Fruit fly (Drosophila melanogaster): ENCODE results near the gene RecQ5.

The RecQ5 gene

DNA sequence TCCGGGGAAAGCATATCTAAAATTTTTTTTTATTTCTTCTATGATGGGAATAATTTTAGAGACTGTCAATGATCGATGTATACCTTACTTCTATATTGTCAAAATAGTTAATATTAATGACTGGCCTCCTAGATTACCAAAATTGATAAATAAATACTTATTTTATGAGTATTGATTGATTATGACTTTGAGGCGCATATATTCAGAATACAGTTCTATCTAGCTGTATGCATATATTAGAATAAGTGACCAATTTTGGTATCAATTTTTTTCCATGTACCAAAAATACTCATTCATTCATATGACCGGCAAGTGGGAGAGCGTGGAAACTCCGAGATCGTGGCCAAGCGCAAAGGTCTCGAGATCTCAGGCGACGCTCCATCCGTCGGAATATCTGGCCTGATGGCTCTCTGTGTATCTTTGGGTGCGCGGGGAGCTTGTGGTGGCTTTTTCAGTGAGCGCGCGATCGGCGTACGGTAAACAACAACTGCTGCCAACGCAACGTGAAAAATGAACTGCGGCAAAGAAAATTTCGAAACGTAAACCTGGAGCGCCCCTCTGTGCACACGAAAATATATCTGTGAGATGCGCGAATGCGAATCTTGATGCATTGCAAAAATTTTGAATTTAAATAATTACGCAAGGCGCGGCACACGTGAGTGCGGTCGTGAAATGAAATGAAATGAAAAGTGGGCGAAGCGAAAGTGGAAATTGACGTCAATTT, 40.7 kb upstream of the RecQ5 start, which contains the start of the genes CG43121 and ome (continued):
- TF ChIP-seq CG10543 (GFP tag; optimal IDR thresholded peaks at IDR 0.05): peak; percentile 83
- no peak for TF ChIP-seq CG15011 (GFP tag; optimal IDR thresholded peaks at IDR 0.05)
- TF ChIP-seq H15 (GFP tag; IDR thresholded peaks at IDR 0.05): no peak
- TF ChIP-seq rib (GFP tag; IDR thresholded peaks at IDR 0.05): peak; percentile 58; the same call in 1 of the 2 replicates
- TF ChIP-seq CG10209 (GFP tag; optimal IDR thresholded peaks at IDR 0.05): no peak
- TF ChIP-seq Nf-YB (GFP tag; optimal IDR thresholded peaks at IDR 0.05): no peak
- no peak for TF ChIP-seq Fer2 (tag; optimal IDR thresholded peaks at IDR 0.05)
- TF ChIP-seq Ptx1 (GFP tag; IDR thresholded peaks at IDR 0.05): no peak
- TF ChIP-seq Dp (GFP tag; optimal IDR thresholded peaks at IDR 0.05): no peak
- TF ChIP-seq lilli (GFP tag; optimal IDR thresholded peaks at IDR 0.05): peak; percentile 18
- no peak for TF ChIP-seq Sry-δ (GFP tag; optimal IDR thresholded peaks at IDR 0.05)
- no peak for TF ChIP-seq ase (GFP tag; IDR thresholded peaks at IDR 0.05)
- peak; percentile 69 for TF ChIP-seq CG12769 (tag; optimal IDR thresholded peaks at IDR 0.05)
- TF ChIP-seq gt (GFP tag; IDR thresholded peaks at IDR 0.05): no peak
- TF ChIP-seq CG9932 (GFP tag; IDR thresholded peaks at IDR 0.05): peak; percentile 44; the same call in 1 of the 2 replicates
- 0 out of 3 replicates have a peak, but pooled peaks have one; percentile 11 for TF ChIP-seq Aef1 (GFP tag; IDR thresholded peaks at IDR 0.05)
- no peak for TF ChIP-seq grn (GFP tag; optimal IDR thresholded peaks at IDR 0.05)
- peak; percentile 40 for TF ChIP-seq CG18599 (GFP tag; optimal IDR thresholded peaks at IDR 0.05)
- no peak for TF ChIP-seq trem (tag; optimal IDR thresholded peaks at IDR 0.05)
- no peak for TF ChIP-seq yki (optimal IDR thresholded peaks at IDR 0.05)
- no peak for TF ChIP-seq CG3163 (GFP tag; optimal IDR thresholded peaks at IDR 0.05)
- TF ChIP-seq Blimp-1 (GFP tag; optimal IDR thresholded peaks at IDR 0.05): peak; percentile 88
- TF ChIP-seq btn (GFP tag; optimal IDR thresholded peaks at IDR 0.05): no peak
- TF ChIP-seq Adf1 (GFP tag; IDR thresholded peaks at IDR 0.05): peak; percentile 21; the same call in 1 of the 2 replicates
- TF ChIP-seq CG7745 (tag; optimal IDR thresholded peaks at IDR 0.05): no peak
- TF ChIP-seq CG3407 (GFP tag; optimal IDR thresholded peaks at IDR 0.05): peak; percentile 19
- TF ChIP-seq ap (GFP tag; IDR thresholded peaks at IDR 0.05): 0 out of 2 replicates have a peak, but pooled peaks have one; percentile 8
- no peak for TF ChIP-seq pho (GFP tag; optimal IDR thresholded peaks at IDR 0.05)
- TF ChIP-seq CG34224 (GFP tag; IDR thresholded peaks at IDR 0.05; ENCODE audit: partially characterized antibody): no peak
- TF ChIP-seq wek (GFP tag; optimal IDR thresholded peaks at IDR 0.05): peak; percentile 14
- TF ChIP-seq CG4282 (GFP tag; optimal IDR thresholded peaks at IDR 0.05): no peak
- no peak for TF ChIP-seq Lhr (GFP tag; optimal IDR thresholded peaks at IDR 0.05)
- no peak for TF ChIP-seq Neu2 (GFP tag; optimal IDR thresholded peaks at IDR 0.05; ENCODE audit: borderline replicate concordance)
- no peak for TF ChIP-seq Rx (GFP tag; IDR thresholded peaks at IDR 0.05)
- no peak for TF ChIP-seq cas (GFP tag; IDR thresholded peaks at IDR 0.05)
- peak; percentile 68; the same call in 1 of the 4 replicates for TF ChIP-seq chinmo (GFP tag; IDR thresholded peaks at IDR 0.05; ENCODE audit: partially characterized antibody)
- no peak for TF ChIP-seq maf-S (GFP tag; optimal IDR thresholded peaks at IDR 0.05)
- peak; percentile 5 for TF ChIP-seq CG1529 (GFP tag; optimal IDR thresholded peaks at IDR 0.05)
- peak; percentile 20 to 48 for TF ChIP-seq Hr51 (GFP tag; optimal IDR thresholded peaks at IDR 0.05)
- TF ChIP-seq zfh1 (GFP tag; IDR thresholded peaks at IDR 0.05): peak; percentile 46; the same call in 1 of the 3 replicates
- TF ChIP-seq CG43689 (GFP tag; IDR thresholded peaks at IDR 0.05): no peak
- TF ChIP-seq CG2678 (tag; optimal IDR thresholded peaks at IDR 0.05): no peak
- TF ChIP-seq bowl (GFP tag; IDR thresholded peaks at IDR 0.05): no peak
- no peak for TF ChIP-seq al (GFP tag; IDR thresholded peaks at IDR 0.05)
- TF ChIP-seq vfl (GFP tag; optimal IDR thresholded peaks at IDR 0.05): no peak
- TF ChIP-seq gce (GFP tag; IDR thresholded peaks at IDR 0.05): no peak
- no peak for TF ChIP-seq tio (GFP tag; optimal IDR thresholded peaks at IDR 0.05)
- no peak for TF ChIP-seq Taf1 (GFP tag; IDR thresholded peaks at IDR 0.05)
- peak; percentile 40; the same call in 1 of the 3 replicates for TF ChIP-seq CG34422 (GFP tag; IDR thresholded peaks at IDR 0.05)
- TF ChIP-seq CG1832 (GFP tag; optimal IDR thresholded peaks at IDR 0.05): no peak
